Worm (Caenorhabditis elegans) whole organism, L4/young adult: ENCODE data around the gene nhr-183.
"Not testable (repeated sequence)": the region's sequence is repeated elsewhere in the genome, so short reads cannot be mapped to it uniquely, and the experiment has no call there.

Experiments used
- W03F9.2 ChIP-seq: fragments of 150-350 bp; optimal IDR thresholded peaks from 2 replicates; lab custom pipeline; 2014; ENCODE audit warnings: missing biosample characterization, missing genetic modification characterization
- dao-5 ChIP-seq: sonication (generic microtip); optimal IDR thresholded peaks from 2 replicates; lab custom pipeline; 2016; ENCODE audit warnings: missing genotype, missing genetic modification characterization, moderate library complexity, missing compliant biosample characterization
- him-1 ChIP-seq: sonication (generic microtip); optimal IDR thresholded peaks from 2 replicates; lab custom pipeline; 2016; ENCODE audit warnings: missing genotype, missing genetic modification reagents, missing genetic modification characterization, missing compliant biosample characterization

The nhr-183 gene

DNA sequence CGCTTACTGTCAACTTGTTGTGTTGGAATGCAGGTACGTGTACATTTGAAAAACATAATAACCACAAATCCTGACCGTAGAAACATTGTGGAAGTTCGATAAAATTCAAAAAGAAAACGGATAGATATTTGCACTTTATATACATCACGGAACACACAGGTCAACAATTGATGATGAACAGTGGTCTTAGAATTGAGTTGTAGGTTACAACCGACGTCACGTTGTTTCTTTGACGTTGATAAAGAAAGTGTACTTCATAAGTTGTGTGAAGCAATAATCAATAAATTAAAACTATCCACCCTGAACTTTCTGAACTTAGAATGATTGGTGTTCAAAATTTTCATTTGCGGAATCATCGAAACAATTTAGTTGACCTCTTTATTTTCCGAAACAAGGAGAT, 7.3 kb upstream of the nhr-183 start, which contains the start of gene Y5H2A.1:
Y5H2A.1 (minus strand) TSS at position 101 of the 400 bp plus-strand sequence.
- TF ChIP-seq W03F9.2 (tag; lab: Kevin White, UChicago): no peak
- TF ChIP-seq him-1 (tag; lab: Kevin White, UChicago): no peak
- no peak for TF ChIP-seq dao-5

DNA sequence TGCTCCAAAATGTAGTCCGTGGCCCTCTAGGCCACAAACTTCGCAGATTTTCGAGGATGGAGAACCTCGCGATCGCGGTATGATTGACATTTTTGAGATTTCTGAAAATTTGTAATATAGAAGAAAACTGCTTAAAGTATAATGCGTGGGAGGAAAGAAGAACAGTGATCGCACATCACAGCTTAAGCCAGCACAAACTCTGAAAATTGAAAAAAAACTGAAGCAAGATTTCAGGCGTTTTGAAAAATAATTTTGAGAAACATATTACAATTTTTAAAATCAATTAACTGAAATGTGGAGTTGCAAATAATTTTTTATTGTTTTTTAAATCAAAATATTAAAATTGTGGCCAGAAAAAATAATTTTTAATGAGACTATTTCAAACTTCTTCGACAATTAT, 2.5 kb upstream of the nhr-183 start, which contains the start of gene nhr-275:
nhr-275 (minus strand) TSS at position 101 of the 400 bp plus-strand sequence.
- TF ChIP-seq dao-5 (no peak), him-1 (tag; lab: Kevin White, UChicago) (no peak), W03F9.2 (tag; lab: Kevin White, UChicago) (no peak)

DNA sequence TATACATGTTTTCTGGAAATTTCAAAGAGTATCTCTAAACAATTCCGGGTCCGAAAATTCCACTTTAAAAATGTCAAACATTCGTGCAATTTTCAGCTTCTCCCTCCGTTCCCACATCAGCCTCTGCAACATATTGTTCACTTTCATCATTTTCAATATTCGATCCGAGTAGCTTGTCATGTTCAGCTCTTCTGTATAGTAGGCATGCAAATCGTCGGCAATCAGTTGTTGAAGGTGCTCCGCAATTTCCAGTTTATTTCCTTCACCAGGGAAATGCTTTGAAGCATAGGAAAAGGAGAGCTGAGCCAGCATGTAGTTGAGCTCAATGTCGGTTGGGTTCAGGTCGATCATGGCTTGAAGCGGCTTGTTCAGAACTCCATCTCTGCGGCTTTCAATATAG, 491 bp upstream of the nhr-183 start:
- TF ChIP-seq him-1 (tag; lab: Kevin White, UChicago): no peak

DNA sequence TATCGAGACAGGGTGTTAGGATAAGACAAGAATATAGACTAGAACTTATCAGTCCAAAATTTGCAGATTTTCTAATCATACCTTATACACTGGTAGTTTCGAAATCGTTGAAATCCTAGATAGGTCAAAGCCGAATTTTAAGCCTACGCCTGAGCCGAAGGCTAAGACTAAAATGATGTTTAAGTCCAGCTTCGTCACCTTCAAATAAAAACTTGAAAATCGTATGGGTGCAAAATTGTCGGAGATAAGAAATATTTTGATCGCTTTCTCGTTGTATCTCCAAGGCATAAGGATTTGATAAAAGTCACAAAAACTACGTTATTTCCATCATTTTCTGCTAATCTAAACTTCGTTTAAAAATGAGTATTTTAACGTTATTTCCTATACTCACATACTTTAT, 3.8 kb downstream of the nhr-183 start, which contains the start of gene F41B5.12:
F41B5.12 (plus strand) TSS at position 301 of the 400 bp plus-strand sequence.
- TF ChIP-seq W03F9.2 (tag; lab: Kevin White, UChicago): no peak
- no peak for TF ChIP-seq him-1 (tag; lab: Kevin White, UChicago)
- TF ChIP-seq dao-5: no peak

DNA sequence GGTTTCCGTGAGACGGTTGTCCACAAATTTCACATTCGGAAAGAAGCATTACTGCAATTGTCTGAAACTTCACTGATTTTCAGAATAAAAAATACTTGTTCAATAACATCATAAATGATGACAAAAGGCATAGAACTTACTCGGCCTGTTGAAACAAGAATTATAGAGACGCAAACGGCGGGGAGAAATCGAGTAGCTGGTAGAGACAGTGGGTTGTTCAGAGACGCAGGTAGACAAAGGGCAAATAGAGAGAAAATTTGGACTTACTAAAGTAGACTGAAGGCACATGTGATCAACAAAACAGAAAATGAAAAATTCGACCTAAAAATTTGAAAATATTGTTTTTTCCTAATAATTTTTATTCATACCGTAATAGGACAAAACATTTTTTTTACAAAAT, 4.7 kb downstream of the nhr-183 start, which contains the start of gene nhr-182:
nhr-182 (minus strand) TSS at position 178 of the 400 bp plus-strand sequence.
- TF ChIP-seq dao-5 (no peak), W03F9.2 (tag; lab: Kevin White, UChicago) (no peak), him-1 (tag; lab: Kevin White, UChicago) (no peak)

DNA sequence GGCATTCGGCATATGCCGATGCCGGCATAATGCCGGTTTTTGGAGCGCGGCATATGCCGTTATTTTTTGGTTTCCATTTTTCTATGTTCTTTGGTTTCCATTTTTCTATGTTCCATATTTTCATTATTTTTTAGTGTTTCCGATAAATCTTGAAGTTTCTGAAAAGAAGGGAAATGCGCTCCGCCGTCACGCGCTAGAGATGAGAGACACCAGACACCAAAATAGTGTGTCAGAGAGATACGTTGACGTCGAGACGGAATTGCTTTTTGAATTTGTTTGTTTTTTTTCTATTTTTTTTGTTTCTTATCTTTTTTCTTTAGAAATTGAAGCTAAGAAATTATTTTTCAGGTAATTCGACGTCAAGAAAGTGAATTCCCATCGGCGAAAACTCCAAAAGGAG, 9.2 kb downstream of the nhr-183 start, which contains the start of gene F41B5.1:
F41B5.1 (plus strand) TSS at position 343 of the 400 bp plus-strand sequence.
- TF ChIP-seq dao-5; him-1 (tag; lab: Kevin White, UChicago); W03F9.2 (tag; lab: Kevin White, UChicago): not testable (repeated sequence)

DNA sequence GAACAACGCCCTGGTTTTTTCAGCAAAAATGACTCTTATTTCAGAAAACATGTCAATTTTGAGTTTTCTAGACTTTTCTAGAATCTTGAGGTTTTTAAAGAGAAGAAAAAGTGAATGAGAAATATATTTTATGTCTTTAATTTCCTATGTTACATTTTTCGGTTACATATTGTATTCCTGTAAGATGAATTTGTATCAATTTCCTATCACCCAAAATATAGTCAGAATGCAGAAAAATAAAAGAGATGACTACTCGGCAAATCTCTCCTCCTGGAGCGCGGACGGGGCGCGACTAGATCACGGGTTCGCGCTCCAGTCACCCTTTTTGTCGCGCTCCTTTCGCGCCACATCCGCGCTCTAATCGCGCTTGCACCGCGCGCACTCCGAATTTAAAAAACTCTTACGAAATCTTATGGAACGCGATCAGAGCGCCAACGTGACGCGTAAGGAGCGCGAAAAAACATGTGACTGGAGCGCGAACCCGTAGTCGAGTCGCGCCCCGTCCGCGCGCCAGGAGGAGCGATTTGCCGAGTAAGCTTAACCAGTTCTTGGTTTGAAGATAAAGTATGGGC, 9.8 kb downstream of the nhr-183 start, which contains the start of gene str-253:
str-253 (minus strand) TSS at position 51 of the 572 bp plus-strand sequence.
- TF ChIP-seq him-1 (tag; lab: Kevin White, UChicago): no peak
- no peak for TF ChIP-seq W03F9.2 (tag; lab: Kevin White, UChicago)
- no peak for TF ChIP-seq dao-5

DNA sequence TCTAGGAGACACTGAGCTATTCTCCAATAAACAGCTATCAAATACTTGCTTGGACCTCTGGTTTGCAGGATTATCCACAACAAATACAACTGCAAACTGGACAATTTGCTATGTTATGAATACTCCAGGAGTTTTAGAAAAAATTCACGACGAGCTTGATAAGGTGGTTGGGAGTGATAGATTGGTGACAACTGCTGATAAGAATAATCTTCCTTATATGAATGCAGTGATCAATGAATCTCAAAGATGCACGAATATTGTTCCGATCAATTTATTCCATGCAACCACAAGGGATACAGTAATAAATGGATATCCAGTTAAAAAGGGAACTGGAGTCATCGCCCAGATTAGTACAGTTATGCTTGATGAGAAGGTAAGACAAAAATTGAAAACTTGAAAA, 12.7 kb downstream of the nhr-183 start:
- TF ChIP-seq him-1 (tag; lab: Kevin White, UChicago) (no peak), W03F9.2 (tag; lab: Kevin White, UChicago) (no peak), dao-5 (no peak)

DNA sequence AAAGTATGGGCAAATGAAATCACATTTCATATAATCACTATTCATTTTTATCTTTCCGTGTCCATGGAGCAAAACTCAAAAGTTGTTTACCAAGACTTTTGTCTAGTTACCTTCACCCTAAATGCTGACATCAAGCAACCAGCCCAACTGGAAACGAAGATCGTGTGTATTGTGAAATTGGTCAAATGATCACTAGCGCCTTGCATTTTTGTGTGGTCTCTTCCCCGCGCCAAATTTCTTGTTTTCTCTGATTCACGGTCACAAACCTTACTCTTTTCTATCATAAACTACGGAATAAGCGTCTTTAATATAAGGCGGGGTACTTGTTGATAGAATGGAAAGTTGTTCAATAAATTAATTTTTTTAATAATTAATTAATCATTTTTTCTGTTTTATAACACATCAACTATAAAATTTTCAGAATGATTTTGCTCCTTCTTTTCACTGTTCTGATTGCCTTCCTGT, 14.3 kb downstream of the nhr-183 start, which contains the start of gene cyp-33C7:
cyp-33C7 (plus strand) TSS at position 415 of the 465 bp plus-strand sequence.
- TF ChIP-seq dao-5 (no peak), him-1 (tag; lab: Kevin White, UChicago) (no peak)

DNA sequence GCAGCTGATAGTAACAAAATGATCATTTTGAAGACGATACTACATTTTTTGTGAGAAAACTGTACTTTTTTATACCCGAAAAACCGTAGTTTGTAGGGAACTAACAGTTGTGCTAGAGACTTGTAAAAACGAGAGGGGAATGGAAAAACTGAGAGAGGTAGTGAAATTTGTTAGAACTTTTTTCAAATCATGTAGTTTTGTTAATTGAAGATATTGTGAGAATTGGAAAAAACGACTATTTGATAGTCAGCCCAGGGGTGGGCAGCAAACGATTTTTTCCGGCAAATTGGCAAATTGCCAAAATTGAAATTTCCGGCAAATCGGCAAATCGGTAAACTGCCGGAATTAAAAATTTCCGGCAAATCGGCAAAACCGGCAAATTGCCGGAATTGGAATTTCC, 15.1 kb downstream of the nhr-183 start, which contains the start of gene cyp-33C6:
cyp-33C6 (minus strand) TSS at position 101 of the 400 bp plus-strand sequence.
- no peak for TF ChIP-seq dao-5
- TF ChIP-seq him-1 (tag; lab: Kevin White, UChicago): no peak
- TF ChIP-seq W03F9.2 (tag; lab: Kevin White, UChicago): no peak

DNA sequence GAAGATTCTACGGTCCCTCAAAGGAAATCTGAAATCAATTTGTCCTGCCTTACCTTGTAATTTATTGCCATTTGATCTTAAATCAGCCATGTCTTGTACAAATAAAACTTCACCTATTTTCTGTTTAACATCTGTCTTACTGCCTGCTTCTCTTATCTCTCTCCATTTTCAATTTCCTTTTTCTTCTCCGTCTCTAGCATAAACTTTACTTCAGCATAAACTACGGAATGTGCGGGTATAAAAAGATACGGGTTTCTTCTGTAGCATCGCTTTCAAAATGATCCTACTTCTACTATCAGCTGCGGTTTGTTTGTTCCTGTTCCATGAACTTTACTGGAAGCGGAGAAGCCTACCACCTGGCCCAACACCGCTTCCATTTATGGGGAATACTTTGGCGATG, 19.7 kb downstream of the nhr-183 start, which contains the start of gene cyp-33C5:
cyp-33C5 (plus strand) TSS at position 254 of the 400 bp plus-strand sequence.
- TF ChIP-seq dao-5 (no peak), W03F9.2 (tag; lab: Kevin White, UChicago) (no peak), him-1 (tag; lab: Kevin White, UChicago) (no peak)

DNA sequence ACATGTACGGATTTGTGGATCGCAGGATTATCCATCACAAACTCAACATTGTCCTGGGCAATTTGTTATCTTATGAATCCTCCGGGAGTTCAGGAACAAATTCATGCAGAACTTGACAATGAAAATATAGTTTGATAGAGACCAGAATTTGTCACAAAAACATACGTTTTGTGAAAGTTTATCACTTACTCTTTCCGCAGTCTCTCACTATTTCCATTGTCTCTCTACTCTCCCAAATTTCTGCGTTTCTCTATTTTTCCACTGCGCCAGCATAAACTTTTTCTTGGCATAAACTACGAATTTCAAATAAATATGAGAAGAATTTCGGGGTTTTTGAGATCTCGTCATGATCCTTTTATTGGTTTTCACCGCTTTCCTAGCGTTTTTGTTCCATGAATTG, 21.8 kb downstream of the nhr-183 start, which contains the start of gene cyp-33C3:
cyp-33C3 (plus strand) TSS at position 149 of the 400 bp plus-strand sequence.
- TF ChIP-seq dao-5: no peak
- no peak for TF ChIP-seq him-1 (tag; lab: Kevin White, UChicago)
- no peak for TF ChIP-seq W03F9.2 (tag; lab: Kevin White, UChicago)

DNA sequence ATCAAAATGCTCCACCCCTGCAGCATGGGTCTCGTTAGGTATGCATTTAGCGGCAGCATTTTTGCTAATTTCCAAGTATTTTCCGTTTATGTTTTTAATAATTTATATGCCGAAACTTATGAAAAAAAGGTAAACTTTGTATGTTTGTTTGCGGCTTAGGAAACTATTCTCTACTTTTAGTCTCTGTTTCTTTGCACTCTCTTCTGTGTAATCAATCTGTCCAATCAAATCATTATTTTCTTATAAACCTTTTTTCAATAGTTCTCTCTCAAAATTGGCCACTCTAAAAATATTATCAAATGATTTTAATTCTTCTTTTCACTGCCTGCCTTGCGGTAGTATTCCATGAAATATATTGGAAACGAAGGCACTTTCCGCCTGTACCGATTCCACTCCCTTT, 26.4 kb downstream of the nhr-183 start:
- TF ChIP-seq him-1 (tag; lab: Kevin White, UChicago): no peak
- TF ChIP-seq W03F9.2 (tag; lab: Kevin White, UChicago): no peak
- no peak for TF ChIP-seq dao-5

DNA sequence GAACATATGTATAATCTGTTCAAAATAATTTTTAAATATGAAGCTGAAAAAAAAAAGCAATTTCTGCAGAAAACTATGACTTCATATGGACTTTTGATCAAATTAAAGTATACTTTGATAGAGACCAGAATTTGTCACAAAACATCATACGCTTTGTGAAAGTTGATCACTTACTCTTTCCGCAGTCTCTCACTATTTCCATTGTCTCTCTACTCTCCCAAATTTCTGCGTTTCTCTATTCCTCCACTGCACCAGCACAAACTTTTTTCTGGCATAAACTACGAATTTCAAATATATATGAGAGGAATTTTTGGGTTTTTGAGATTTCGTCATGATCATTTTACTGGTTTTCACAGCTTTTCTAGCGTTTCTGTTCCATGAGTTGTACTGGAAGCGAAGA, 28.6 kb downstream of the nhr-183 start, which contains the start of gene cyp-33C4:
cyp-33C4 (plus strand) TSS at position 293 of the 400 bp plus-strand sequence.
- TF ChIP-seq dao-5 (no peak), him-1 (tag; lab: Kevin White, UChicago) (no peak)
